Fruit fly (Drosophila melanogaster): ENCODE results near the gene Vps15.

The Vps15 gene

DNA sequence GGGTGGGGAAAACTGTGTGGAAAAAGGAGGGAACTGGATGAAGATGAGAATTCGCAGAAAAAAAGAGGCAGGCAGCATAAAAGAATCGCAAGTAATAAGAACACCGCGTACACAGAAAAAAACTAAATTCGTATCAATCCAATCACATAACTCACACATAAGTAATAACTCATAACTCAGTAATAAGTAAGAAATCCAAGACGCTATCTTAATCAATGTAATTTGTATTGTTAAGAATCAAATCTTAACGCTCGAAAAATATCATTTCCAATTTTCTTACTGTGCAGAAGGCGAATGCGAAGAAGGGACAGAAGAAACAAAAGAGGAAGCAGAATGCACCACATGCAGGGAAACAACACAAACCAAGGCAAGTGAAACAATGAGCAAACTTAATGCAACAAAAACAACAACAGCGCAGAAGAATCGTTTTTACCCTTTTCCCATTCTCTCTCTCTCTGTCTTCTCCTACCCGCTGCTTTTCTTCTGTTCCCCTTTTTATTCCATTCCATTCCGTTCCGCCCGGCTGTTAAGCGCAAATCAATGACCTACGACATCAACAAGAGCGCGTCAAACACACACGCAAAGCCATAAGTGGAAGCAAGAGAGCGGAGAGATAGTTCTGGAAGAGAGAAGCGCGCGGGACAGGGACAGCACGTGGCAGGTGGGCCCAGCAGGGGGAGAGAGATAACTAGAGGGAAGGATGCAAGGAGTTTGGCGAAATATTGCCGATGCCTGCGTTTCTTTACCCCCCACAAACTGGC lies 16.4 kb downstream of the Vps15 start:
- TF ChIP-seq Vsx2 (GFP tag; optimal IDR thresholded peaks at IDR 0.05; ENCODE audit: partially characterized antibody), result no peak
- peak; percentile 36 for TF ChIP-seq sv (GFP tag; optimal IDR thresholded peaks at IDR 0.05)
- TF ChIP-seq dl (GFP tag; optimal IDR thresholded peaks at IDR 0.05; ENCODE audit: insufficient read depth in 1 of 2, partially characterized antibody in 2 of 2), result peak in 1 of 2 experiments; percentile 49
- TF ChIP-seq pan (optimal IDR thresholded peaks at IDR 0.05), result no peak
- peak; percentile 100 for TF ChIP-seq fru (GFP tag; optimal IDR thresholded peaks at IDR 0.05)
- no peak for TF ChIP-seq jim (GFP tag; optimal IDR thresholded peaks at IDR 0.05)
- peak; percentile 49 for TF ChIP-seq Dfd (GFP tag; optimal IDR thresholded peaks at IDR 0.05)
- peak; percentile 87 to 99 for TF ChIP-seq foxo (GFP tag; optimal IDR thresholded peaks at IDR 0.05)
- no peak for TF ChIP-seq N (GFP tag; optimal IDR thresholded peaks at IDR 0.05)
- TF ChIP-seq h (GFP tag; optimal IDR thresholded peaks at IDR 0.05), result peak; percentile 99
- no peak for TF ChIP-seq Myc (optimal IDR thresholded peaks at IDR 0.05)
- TF ChIP-seq Mio (GFP tag; optimal IDR thresholded peaks at IDR 0.05), result peak; percentile 69
- TF ChIP-seq dsf (GFP tag; optimal IDR thresholded peaks at IDR 0.05; ENCODE audit: borderline replicate concordance), result peak; percentile 86
- peak; percentile 96 for TF ChIP-seq Jra (GFP tag; optimal IDR thresholded peaks at IDR 0.05)
- peak; percentile 90 for TF ChIP-seq CG9705 (GFP tag; optimal IDR thresholded peaks at IDR 0.05)
- TF ChIP-seq Hr83 (GFP tag; optimal IDR thresholded peaks at IDR 0.05; ENCODE audit: poor library complexity, severe bottlenecking), result peak; percentile 54
- TF ChIP-seq woc (GFP tag; optimal IDR thresholded peaks at IDR 0.05), result peak; percentile 98
- peak; percentile 91 for TF ChIP-seq CrebA (GFP tag; optimal IDR thresholded peaks at IDR 0.05; ENCODE audit: borderline replicate concordance)
- peak; percentile 97 for TF ChIP-seq sage (GFP tag; optimal IDR thresholded peaks at IDR 0.05)
- TF ChIP-seq br (GFP tag; optimal IDR thresholded peaks at IDR 0.05), result peak; percentile 98
- TF ChIP-seq lola (GFP tag; optimal IDR thresholded peaks at IDR 0.05), result no peak
- TF ChIP-seq Hnf4 (GFP tag; optimal IDR thresholded peaks at IDR 0.05), result peak; percentile 97
- TF ChIP-seq Rel (GFP tag; optimal IDR thresholded peaks at IDR 0.05), result peak; percentile 94
- TF ChIP-seq Rel (tag; optimal IDR thresholded peaks at IDR 0.05), result peak; percentile 80
- peak; percentile 55 for TF ChIP-seq GATAd (GFP tag; optimal IDR thresholded peaks at IDR 0.05)
- no peak for TF ChIP-seq usp (GFP tag; optimal IDR thresholded peaks at IDR 0.05)
- peak; percentile 98 for TF ChIP-seq HLH106 (tag; optimal IDR thresholded peaks at IDR 0.05)
- TF ChIP-seq rgr (GFP tag; optimal IDR thresholded peaks at IDR 0.05), result peak; percentile 98
- TF ChIP-seq Dif (GFP tag; optimal IDR thresholded peaks at IDR 0.05; ENCODE audit: partially characterized antibody), result peak; percentile 57
- TF ChIP-seq psq (GFP tag; optimal IDR thresholded peaks at IDR 0.05), result peak; percentile 100
- TF ChIP-seq tai (GFP tag; optimal IDR thresholded peaks at IDR 0.05), result peak; percentile 96
- TF ChIP-seq OdsH (GFP tag; optimal IDR thresholded peaks at IDR 0.05), result peak; percentile 98
- TF ChIP-seq brk (GFP tag; optimal IDR thresholded peaks at IDR 0.05), result peak; percentile 94
- TF ChIP-seq Sp1 (GFP tag; optimal IDR thresholded peaks at IDR 0.05), result peak; percentile 98
- TF ChIP-seq Hr78 (GFP tag; optimal IDR thresholded peaks at IDR 0.05), result no peak
- no peak for TF ChIP-seq Abd-B (GFP tag; optimal IDR thresholded peaks at IDR 0.05)
- TF ChIP-seq ey (GFP tag; optimal IDR thresholded peaks at IDR 0.05), result peak; percentile 98
- peak; percentile 96 for TF ChIP-seq dmrt93B (GFP tag; optimal IDR thresholded peaks at IDR 0.05)
- peak; percentile 96 for TF ChIP-seq CG32264 (GFP tag; optimal IDR thresholded peaks at IDR 0.05)

DNA sequence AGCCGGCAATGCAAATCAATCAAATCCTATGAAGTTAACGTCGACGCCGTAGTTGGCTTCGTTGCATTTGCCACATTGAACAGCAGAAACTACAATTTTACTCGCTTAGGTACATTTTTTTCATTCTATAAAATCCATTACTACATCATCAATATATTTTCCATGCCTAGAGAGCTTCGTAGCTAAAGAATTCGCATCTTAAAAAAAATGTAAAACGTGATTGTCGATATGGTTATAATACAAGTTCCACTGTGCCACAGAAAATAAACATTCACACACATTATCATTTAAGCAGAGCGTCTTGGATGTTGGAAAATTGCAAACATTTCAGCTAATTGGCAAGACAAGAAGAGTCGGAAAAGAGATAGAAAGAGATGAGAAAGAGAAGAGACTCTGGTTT lies 17.7 kb downstream of the Vps15 start:
- TF ChIP-seq brk (GFP tag; optimal IDR thresholded peaks at IDR 0.05), result no peak
- no peak for TF ChIP-seq Hr78 (GFP tag; optimal IDR thresholded peaks at IDR 0.05)
- no peak for TF ChIP-seq GATAd (GFP tag; optimal IDR thresholded peaks at IDR 0.05)
- no peak for TF ChIP-seq dl (GFP tag; optimal IDR thresholded peaks at IDR 0.05; ENCODE audit: insufficient read depth in 1 of 2, partially characterized antibody in 2 of 2)
- TF ChIP-seq Dfd (GFP tag; optimal IDR thresholded peaks at IDR 0.05), result no peak
- TF ChIP-seq dsf (GFP tag; optimal IDR thresholded peaks at IDR 0.05; ENCODE audit: borderline replicate concordance), result no peak
- no peak for TF ChIP-seq Vsx2 (GFP tag; optimal IDR thresholded peaks at IDR 0.05; ENCODE audit: partially characterized antibody)
- TF ChIP-seq woc (GFP tag; optimal IDR thresholded peaks at IDR 0.05), result no peak

Measured in whole organism, wandering third instar larva.